Worm (Caenorhabditis elegans): ENCODE results near the gene T25B2.3.

DNA sequence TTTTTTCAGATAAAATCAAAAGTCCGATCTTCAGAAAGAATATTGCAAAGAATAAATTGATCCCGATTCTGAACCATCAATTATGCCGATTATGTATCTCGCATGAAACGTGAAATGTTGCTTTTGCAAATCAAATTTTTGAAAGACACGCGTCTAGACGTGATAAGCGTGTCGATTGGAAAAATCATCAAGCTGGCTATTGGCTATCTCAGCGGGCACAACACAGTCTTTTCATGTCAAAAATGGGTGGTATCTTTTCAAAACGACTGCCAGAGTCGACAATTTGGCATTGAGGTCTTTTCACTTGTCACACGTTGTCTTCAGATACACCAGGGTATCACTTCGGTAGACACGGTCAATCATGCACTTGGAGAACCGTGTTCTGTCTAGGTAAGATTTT, 20.7 kb downstream of the T25B2.3 start, which contains the start of gene daf-9:
- TF ChIP-seq egl-44 (GFP tag; IDR thresholded peaks at IDR 0.05) (no peak), F33H1.4 (GFP tag; IDR thresholded peaks at IDR 0.05) (no peak), nhr-27 (tag; optimal IDR thresholded peaks at IDR 0.05) (no peak), Y95B8A.8 (GFP tag; IDR thresholded peaks at IDR 0.05) (no peak), unc-62 (GFP tag; optimal IDR thresholded peaks at IDR 0.05) (no peak), ets-4 (GFP tag; optimal IDR thresholded peaks at IDR 0.05) (no peak), Y53G8AR.9 (GFP tag; conservative IDR thresholded peaks at IDR 0.05) (no peak), T26A5.8 (tag; optimal IDR thresholded peaks at IDR 0.05) (no peak)
